Worm (Caenorhabditis elegans): ENCODE measurements around the gene C05D10.4.

- TF ChIP-seq ceh-82 (tag; optimal IDR thresholded peaks at IDR 0.05) (peak in 2 of 3 experiments; percentile 7 to 12), aly-2 (tag; optimal IDR thresholded peaks at IDR 0.05) (no peak)
These were observed 13.7 kb upstream of the C05D10.4 start, which contains the start of gene nmt-1 for ce11 chrIII:6116281-6116886.

All from whole organism, L1 larva.